Worm (Caenorhabditis elegans): ENCODE measurements around the gene F32A5.4.

DNA sequence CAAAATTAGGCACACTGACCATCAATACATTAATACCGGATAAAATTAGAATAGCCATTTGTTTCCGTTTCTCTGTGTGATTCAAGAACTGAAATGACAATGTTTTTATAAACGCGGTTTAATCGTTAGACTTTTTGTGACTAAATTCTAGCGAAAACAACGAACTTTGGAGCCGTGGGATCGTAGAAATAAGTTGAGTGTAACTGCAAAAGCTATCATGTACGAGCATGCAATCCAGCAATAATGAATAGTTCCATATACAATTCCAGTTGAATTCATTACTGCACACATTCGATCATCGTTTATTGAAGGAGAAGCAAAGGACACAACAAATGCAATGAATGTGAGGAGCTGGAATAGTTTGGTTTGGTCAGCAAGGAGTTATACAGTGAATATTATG lies 42.8 kb upstream of the F32A5.4 start:
- TF ChIP-seq nfya-1 (tag; optimal IDR thresholded peaks at IDR 0.05; ENCODE audit: borderline replicate concordance, insufficient read depth) (no peak), egl-18 (GFP tag; IDR thresholded peaks at IDR 0.05) (no peak), mcd-1 (GFP tag; IDR thresholded peaks at IDR 0.05) (no peak), him-1 (tag; optimal IDR thresholded peaks at IDR 0.05) (no peak), let-526 (GFP tag; IDR thresholded peaks at IDR 0.05) (no peak)
